Worm (Caenorhabditis elegans) whole organism, L4 larva: ENCODE measurements around the gene srg-21.

Source experiments
- nhr-237 ChIP-seq: sonication (generic microtip); optimal IDR thresholded peaks from 2 replicates; lab custom pipeline; 2017; ENCODE audit warnings: missing biosample characterization, missing genetic modification characterization
- pha-4 ChIP-seq, 2 experiments: fragments of 150-350 bp in 1 of 2; fragments of 200-800 bp in 1 of 2; sonication (Bioruptor generic) in 1 of 2; IDR thresholded peaks in 1 of 2; optimal IDR thresholded peaks in 1 of 2; 2 replicates each; pipeline versions ENCODE4 v1.3.6 to Lab custom; 2014 to 2022; ENCODE audit warnings: missing genetic modification characterization in 2 of 2, missing genetic modification reagents in 2 of 2, missing biosample characterization in 1 of 2, missing compliant biosample characterization in 1 of 2
- snpc-4 ChIP-seq: fragments of 150-350 bp; optimal IDR thresholded peaks from 2 replicates; lab custom pipeline; 2014; ENCODE audit warnings: missing biosample characterization, missing genetic modification characterization

DNA sequence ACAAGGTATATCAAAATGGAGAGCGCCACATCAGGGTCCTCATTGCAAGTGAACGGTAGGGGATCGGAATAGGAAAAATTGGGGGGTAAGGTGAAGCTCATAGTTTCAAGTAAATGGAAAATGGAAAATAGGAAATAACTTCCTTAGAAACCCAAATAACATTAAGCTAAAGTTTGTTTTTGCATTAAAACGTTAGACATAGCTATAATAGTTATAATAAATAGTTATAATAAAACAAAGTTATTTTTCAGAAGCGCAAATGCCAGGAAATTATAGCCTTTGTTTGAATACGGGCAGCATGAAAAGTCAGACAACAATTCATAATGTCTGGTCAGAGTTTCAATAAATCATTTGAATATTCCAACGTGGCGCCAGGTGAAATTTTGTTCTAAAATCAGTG is 9.4 kb upstream of the srg-21 start, which contains the start of gene srg-24:
- no peak for TF ChIP-seq nhr-237
- TF ChIP-seq pha-4 (GFP tag; IDR thresholded peaks at IDR 0.05; lab: Robert Waterston, UW): no peak
- TF ChIP-seq pha-4 (tag; optimal IDR thresholded peaks at IDR 0.05; lab: Kevin White, UChicago): no peak
- no peak for TF ChIP-seq snpc-4
